Fruit fly (Drosophila melanogaster) whole organism, embryonic: ENCODE measurements around the gene CG43867.

ENCODE experiments used
- Awh ChIP-seq: fragments of 200-800 bp; sonication (Bioruptor generic); IDR thresholded peaks from 2 replicates; pipeline ENCODE4, ENCODE4 v1.3.6; 2022; ENCODE audit warnings: missing biosample characterization, missing genetic modification characterization
- CG10267 ChIP-seq: fragments of 200-800 bp; sonication (Bioruptor generic); optimal IDR thresholded peaks from 2 replicates; lab custom pipeline; 2018; ENCODE audit warnings: missing biosample characterization, mild to moderate bottlenecking, missing genetic modification characterization, moderate library complexity
- CG10321 ChIP-seq: fragments of 200-800 bp; sonication (Bioruptor generic); IDR thresholded peaks from 2 replicates; pipeline ENCODE4 v1.3.6; 2022; ENCODE audit warnings: missing biosample characterization, missing genetic modification characterization
- CG11093 ChIP-seq: fragments of 200-800 bp; sonication (Bioruptor generic); IDR thresholded peaks from 3 replicates; pipeline ENCODE4 v1.3.6; 2022; ENCODE audit warnings: missing biosample characterization, missing genetic modification characterization
- CG11504 ChIP-seq: fragments of 200-800 bp; sonication (Bioruptor generic); optimal IDR thresholded peaks from 3 replicates; lab custom pipeline; 2019; ENCODE audit warnings: missing biosample characterization, mild to moderate bottlenecking, missing genetic modification characterization, moderate library complexity
- CG13123 ChIP-seq: fragments of 200-800 bp; sonication (Bioruptor generic); optimal IDR thresholded peaks from 2 replicates; lab custom pipeline; 2016; ENCODE audit warnings: missing biosample characterization, missing genetic modification characterization
- CG16815 ChIP-seq: fragments of 200-800 bp; sonication (Bioruptor generic); optimal IDR thresholded peaks from 3 replicates; lab custom pipeline; 2017; ENCODE audit warnings: missing biosample characterization, mild to moderate bottlenecking, missing genetic modification characterization
- CG17612 ChIP-seq: fragments of 200-800 bp; sonication (Bioruptor generic); IDR thresholded peaks from 2 replicates; pipeline ENCODE4 v1.3.6; 2022; ENCODE audit warnings: missing biosample characterization, missing genetic modification characterization
- CG1832 ChIP-seq: fragments of 200-800 bp; sonication (Bioruptor generic); optimal IDR thresholded peaks from 2 replicates; lab custom pipeline; 2017; ENCODE audit warnings: missing biosample characterization, mild to moderate bottlenecking, missing genetic modification characterization, inconsistent platforms
- CG2199 ChIP-seq: fragments of 200-800 bp; sonication (Bioruptor generic); IDR thresholded peaks from 3 replicates; pipeline ENCODE4 v1.3.6; 2022; ENCODE audit warnings: missing biosample characterization, missing genetic modification characterization
- CG2889 ChIP-seq: fragments of 200-800 bp; sonication (Bioruptor generic); IDR thresholded peaks from 3 replicates; pipeline ENCODE4 v1.3.6; 2022; ENCODE audit warnings: missing biosample characterization, missing genetic modification characterization
- CG32772 ChIP-seq: fragments of 200-800 bp; sonication (Bioruptor generic); IDR thresholded peaks from 2 replicates; pipeline ENCODE4 v1.3.6; 2022; ENCODE audit warnings: missing biosample characterization, missing genetic modification characterization
- CG3281 ChIP-seq: fragments of 200-800 bp; sonication (Bioruptor generic); optimal IDR thresholded peaks from 3 replicates; lab custom pipeline; 2017; ENCODE audit warnings: missing biosample characterization, mild to moderate bottlenecking, missing genetic modification characterization
- CG34376 ChIP-seq: fragments of 200-800 bp; sonication (Bioruptor generic); optimal IDR thresholded peaks from 2 replicates; lab custom pipeline; 2018; ENCODE audit warnings: missing biosample characterization, mild to moderate bottlenecking, missing genetic modification characterization
- CG34422 ChIP-seq: fragments of 200-800 bp; sonication (Bioruptor generic); IDR thresholded peaks from 3 replicates; pipeline ENCODE4 v1.3.6; 2022; ENCODE audit warnings: missing biosample characterization, missing genetic modification characterization
- CG43689 ChIP-seq: fragments of 200-800 bp; sonication (Bioruptor generic); IDR thresholded peaks from 2 replicates; pipeline ENCODE4 v1.3.6; 2022; ENCODE audit warnings: missing biosample characterization, missing genetic modification characterization
- CG7372 ChIP-seq: fragments of 200-800 bp; sonication (Bioruptor generic); IDR thresholded peaks from 2 replicates; pipeline ENCODE4 v1.3.6; 2022; ENCODE audit warnings: missing biosample characterization, missing genetic modification characterization
- CG7928 ChIP-seq: fragments of 200-800 bp; sonication (Bioruptor generic); optimal IDR thresholded peaks from 2 replicates; lab custom pipeline; 2017; ENCODE audit warnings: missing biosample characterization, mild to moderate bottlenecking, missing genetic modification characterization
- CG9215 ChIP-seq: fragments of 200-800 bp; sonication (Bioruptor generic); IDR thresholded peaks from 2 replicates; pipeline ENCODE4 v1.3.6; 2022; ENCODE audit warnings: missing biosample characterization, missing genetic modification characterization
- CG9817 ChIP-seq: fragments of 200-800 bp; sonication (Bioruptor generic); optimal IDR thresholded peaks from 2 replicates; lab custom pipeline; 2018; ENCODE audit warnings: missing biosample characterization, mild to moderate bottlenecking, missing genetic modification characterization, moderate library complexity
- CG9876 ChIP-seq: fragments of 200-800 bp; sonication (Bioruptor generic); optimal IDR thresholded peaks from 2 replicates; lab custom pipeline; 2016; ENCODE audit warnings: missing biosample characterization, missing genetic modification characterization
- Camta ChIP-seq: fragments of 200-800 bp; sonication (Bioruptor generic); optimal IDR thresholded peaks from 2 replicates; lab custom pipeline; 2016; ENCODE audit warnings: missing biosample characterization, missing genetic modification characterization
- Chrac-16 ChIP-seq: fragments of 200-800 bp; sonication (Bioruptor generic); optimal IDR thresholded peaks from 3 replicates; lab custom pipeline; 2016; ENCODE audit warnings: missing biosample characterization, missing genetic modification characterization
- Dbx ChIP-seq: fragments of 200-800 bp; sonication (Bioruptor generic); IDR thresholded peaks from 3 replicates; pipeline ENCODE4 v1.3.6; 2022; ENCODE audit warnings: missing biosample characterization, missing genetic modification characterization
- Deaf1 ChIP-seq: fragments of 200-800 bp; optimal IDR thresholded peaks from 3 replicates; lab custom pipeline; 2019; ENCODE audit warnings: missing biosample characterization, mild to moderate bottlenecking, missing genetic modification characterization, moderate library complexity
- Dll ChIP-seq: fragments of 200-800 bp; sonication (Bioruptor generic); IDR thresholded peaks from 4 replicates; pipeline ENCODE4 v1.3.6; 2022; ENCODE audit warnings: missing biosample characterization, missing genetic modification characterization; ENCODE audit not compliant: partially characterized antibody
- Ets97D ChIP-seq: fragments of 200-800 bp; sonication (Bioruptor generic); optimal IDR thresholded peaks from 3 replicates; lab custom pipeline; 2016; ENCODE audit warnings: missing biosample characterization, missing genetic modification characterization
- Hand ChIP-seq: fragments of 200-800 bp; sonication (Bioruptor generic); optimal IDR thresholded peaks from 2 replicates; lab custom pipeline; 2017; ENCODE audit warnings: mild to moderate bottlenecking, missing biosample characterization, missing genetic modification reagents, missing genetic modification characterization
- Hr51 ChIP-seq, 2 experiments: fragments of 200-800 bp; sonication (Bioruptor generic); optimal IDR thresholded peaks; 2 replicates in 1 of 2; 3 replicates in 1 of 2; lab custom pipeline; 2016 to 2018; ENCODE audit warnings: missing biosample characterization in 2 of 2, missing genetic modification characterization in 2 of 2, mild to moderate bottlenecking in 1 of 2, moderate library complexity in 1 of 2
- MTF-1 ChIP-seq: fragments of 200-800 bp; sonication (Bioruptor generic); optimal IDR thresholded peaks from 2 replicates; lab custom pipeline; 2018; ENCODE audit warnings: missing biosample characterization, mild to moderate bottlenecking, missing genetic modification characterization, borderline replicate concordance
- Mes4 ChIP-seq: fragments of 200-800 bp; sonication (Bioruptor generic); optimal IDR thresholded peaks from 2 replicates; lab custom pipeline; 2016; ENCODE audit warnings: missing biosample characterization, missing genetic modification characterization
- Oaz ChIP-seq: fragments of 200-800 bp; sonication (Bioruptor generic); IDR thresholded peaks from 2 replicates; pipeline ENCODE4 v1.3.6; 2022; ENCODE audit warnings: missing biosample characterization, missing genetic modification characterization
- PHDP ChIP-seq: fragments of 200-800 bp; sonication (Bioruptor generic); optimal IDR thresholded peaks from 3 replicates; lab custom pipeline; 2018; ENCODE audit warnings: missing biosample characterization, mild to moderate bottlenecking, missing genetic modification characterization, moderate library complexity
- Ptx1 ChIP-seq: fragments of 200-800 bp; sonication (Bioruptor generic); IDR thresholded peaks from 2 replicates; pipeline ENCODE4 v1.3.6; 2022; ENCODE audit warnings: missing biosample characterization, missing genetic modification characterization
- abd-A ChIP-seq: fragments of 200-800 bp; sonication (Bioruptor generic); optimal IDR thresholded peaks from 3 replicates; lab custom pipeline; 2019; ENCODE audit warnings: missing biosample characterization, mild to moderate bottlenecking, missing genetic modification characterization, moderate library complexity
- ap ChIP-seq: fragments of 200-800 bp; sonication (Bioruptor generic); IDR thresholded peaks from 2 replicates; pipeline ENCODE4 v1.3.6; 2022; ENCODE audit warnings: missing biosample characterization, missing genetic modification characterization
- ase ChIP-seq: fragments of 200-800 bp; sonication (Bioruptor generic); IDR thresholded peaks from 3 replicates; pipeline ENCODE4 v1.3.6; 2022; ENCODE audit warnings: missing biosample characterization, missing genetic modification characterization
- ato ChIP-seq: fragments of 200-800 bp; sonication (Bioruptor generic); IDR thresholded peaks from 2 replicates; pipeline ENCODE4 v1.3.6; 2022; ENCODE audit warnings: missing biosample characterization, missing genetic modification characterization; ENCODE audit not compliant: partially characterized antibody
- bcd ChIP-seq: fragments of 200-800 bp; sonication (Bioruptor generic); optimal IDR thresholded peaks from 2 replicates; lab custom pipeline; 2017; ENCODE audit warnings: missing biosample characterization, mild to moderate bottlenecking, missing genetic modification characterization
- chn ChIP-seq: fragments of 200-800 bp; sonication (Bioruptor generic); optimal IDR thresholded peaks from 2 replicates; lab custom pipeline; 2016; ENCODE audit warnings: missing biosample characterization, missing genetic modification characterization
- disco-r ChIP-seq: fragments of 200-800 bp; sonication (Bioruptor generic); optimal IDR thresholded peaks from 2 replicates; lab custom pipeline; 2016; ENCODE audit warnings: missing biosample characterization, missing genetic modification characterization
- ham ChIP-seq: fragments of 200-800 bp; sonication (Bioruptor generic); IDR thresholded peaks from 2 replicates; pipeline ENCODE4 v1.3.6; 2022; ENCODE audit warnings: missing biosample characterization, missing genetic modification characterization
- hth ChIP-seq: fragments of >200 bp; optimal IDR thresholded peaks from 2 replicates; lab custom pipeline; 2017; ENCODE audit warnings: inconsistent platforms
- insv ChIP-seq, 2 experiments: fragments of 200-800 bp; sonication (Bioruptor generic); optimal IDR thresholded peaks; 3 replicates each; lab custom pipeline; 2016 to 2018; ENCODE audit warnings: missing biosample characterization in 2 of 2, missing genetic modification characterization in 2 of 2
- lola ChIP-seq, 3 experiments: fragments of >200 bp in 2 of 3; fragments of 200-800 bp in 1 of 3; sonication (Bioruptor generic) in 1 of 3; optimal IDR thresholded peaks; 2 replicates each; lab custom pipeline; 2017 to 2019; ENCODE audit warnings: missing biosample characterization in 3 of 3, missing genetic modification characterization in 3 of 3, mild to moderate bottlenecking in 1 of 3, moderate library complexity in 1 of 3
- peb ChIP-seq: fragments of 200-800 bp; sonication (Bioruptor generic); IDR thresholded peaks from 2 replicates; pipeline ENCODE4 v1.3.6; 2022; ENCODE audit warnings: missing biosample characterization, missing genetic modification characterization
- psq ChIP-seq: fragments of 200-800 bp; sonication (Bioruptor generic); optimal IDR thresholded peaks from 2 replicates; lab custom pipeline; 2017; ENCODE audit warnings: missing biosample characterization, missing genetic modification characterization
- stc ChIP-seq: fragments of 200-800 bp; sonication (Bioruptor generic); IDR thresholded peaks from 2 replicates; pipeline ENCODE4 v1.3.6; 2022; ENCODE audit warnings: missing biosample characterization, missing genetic modification characterization
- stwl ChIP-seq: fragments of 200-800 bp; sonication (Bioruptor generic); optimal IDR thresholded peaks from 3 replicates; lab custom pipeline; 2018; ENCODE audit warnings: missing biosample characterization, mild to moderate bottlenecking, missing genetic modification characterization, moderate library complexity
- z ChIP-seq: fragments of 200-800 bp; sonication (Bioruptor generic); IDR thresholded peaks from 3 replicates; pipeline ENCODE4 v1.3.6; 2022; ENCODE audit warnings: missing biosample characterization, missing genetic modification characterization

Gene CG43867

dm6 chrX:900725-901345, 26.9 kb downstream of the CG43867 start (continued):
- TF ChIP-seq ham (GFP tag; lab: Robert Waterston, UW): no peak
- TF ChIP-seq CG11504 (tag; lab: Kevin White, UChicago): peak; percentile 85
- no peak for TF ChIP-seq CG1832 (GFP tag; lab: Kevin White, UChicago)
- peak; percentile 42; the same call in 1 of the 3 replicates for TF ChIP-seq CG11093 (GFP tag; lab: Robert Waterston, UW)
- peak; percentile 57 for TF ChIP-seq CG10267 (tag; lab: Kevin White, UChicago)
- TF ChIP-seq z (GFP tag; lab: Robert Waterston, UW): peak; percentile 96
- peak; percentile 66 for TF ChIP-seq Oaz (GFP tag; lab: Robert Waterston, UW)
- TF ChIP-seq CG16815 (GFP tag; lab: Kevin White, UChicago): peak; percentile 60
- peak; percentile 72; the same call in 2 of the 3 replicates for TF ChIP-seq CG34422 (GFP tag; lab: Robert Waterston, UW)
- TF ChIP-seq peb (GFP tag; lab: Robert Waterston, UW): peak; percentile 39; the same call in 1 of the 2 replicates
- peak; percentile 65 for TF ChIP-seq Mes4 (GFP tag; lab: Kevin White, UChicago)
- TF ChIP-seq Awh (GFP tag; lab: Robert Waterston, UW): peak; percentile 57
- TF ChIP-seq CG9876 (GFP tag; lab: Kevin White, UChicago): peak; percentile 69
- peak; percentile 62 for TF ChIP-seq Hand (GFP tag; lab: Kevin White, UChicago)
- no peak for TF ChIP-seq ato
- peak; percentile 39; the same call in 1 of the 2 replicates for TF ChIP-seq CG43689
- TF ChIP-seq Chrac-16 (GFP tag; lab: Kevin White, UChicago): peak; percentile 69
- TF ChIP-seq CG9215: peak; percentile 59
- TF ChIP-seq disco-r (GFP tag; lab: Kevin White, UChicago): peak; percentile 9
- peak; percentile 85 for TF ChIP-seq PHDP (tag; lab: Kevin White, UChicago)
- 0 out of 3 replicates have a peak, but pooled peaks have one; percentile 27 for TF ChIP-seq CG2199 (GFP tag; lab: Robert Waterston, UW)
- peak; percentile 73 for TF ChIP-seq Camta (GFP tag; lab: Kevin White, UChicago)
- peak; percentile 76 for TF ChIP-seq CG32772 (GFP tag; lab: Robert Waterston, UW)
- TF ChIP-seq hth (lab: Kevin White, UChicago): no peak
- peak; percentile 74 for TF ChIP-seq ap (GFP tag; lab: Robert Waterston, UW)
- no peak for TF ChIP-seq stwl (tag; lab: Kevin White, UChicago)
- TF ChIP-seq CG34376: peak; percentile 21
- TF ChIP-seq lola (GFP tag; optimal IDR thresholded peaks at IDR 0.05; lab: Kevin White, UChicago): peak in 1 of 3 experiments; percentile 53
- peak; percentile 39 for TF ChIP-seq CG13123 (GFP tag; lab: Kevin White, UChicago)
- TF ChIP-seq MTF-1 (GFP tag; lab: Kevin White, UChicago): peak; percentile 12
- TF ChIP-seq chn (GFP tag; lab: Kevin White, UChicago): peak; percentile 78
- peak; percentile 38 for TF ChIP-seq Ets97D (GFP tag; lab: Kevin White, UChicago)
- TF ChIP-seq Hr51 (GFP tag; optimal IDR thresholded peaks at IDR 0.05; lab: Kevin White, UChicago): peak; percentile 41 to 86
- peak; percentile 74 for TF ChIP-seq CG3281
- no peak for TF ChIP-seq CG7928 (GFP tag; lab: Kevin White, UChicago)
- TF ChIP-seq insv (GFP tag; optimal IDR thresholded peaks at IDR 0.05; lab: Kevin White, UChicago): no peak
- 0 out of 3 replicates have a peak, but pooled peaks have one; percentile 20 for TF ChIP-seq CG2889 (GFP tag; lab: Robert Waterston, UW)
- TF ChIP-seq Deaf1 (tag; lab: Kevin White, UChicago): peak; percentile 43
- no peak for TF ChIP-seq Dll (GFP tag; lab: Robert Waterston, UW)
- peak; percentile 38; the same call in 1 of the 2 replicates for TF ChIP-seq CG17612 (GFP tag; lab: Robert Waterston, UW)
- TF ChIP-seq stc (GFP tag; lab: Robert Waterston, UW): peak; percentile 74
- no peak for TF ChIP-seq abd-A (tag; lab: Kevin White, UChicago)
- TF ChIP-seq Dbx (GFP tag; lab: Robert Waterston, UW): peak; percentile 66
- peak; percentile 13 for TF ChIP-seq psq (GFP tag; lab: Kevin White, UChicago)
- TF ChIP-seq CG10321 (GFP tag; lab: Robert Waterston, UW): peak; percentile 45; the same call in 1 of the 2 replicates
- TF ChIP-seq Ptx1 (GFP tag; lab: Robert Waterston, UW): peak; percentile 89
- peak; percentile 52; the same call in 1 of the 3 replicates for TF ChIP-seq ase (GFP tag; lab: Robert Waterston, UW)
- peak; percentile 63 for TF ChIP-seq bcd (GFP tag; lab: Kevin White, UChicago)
- TF ChIP-seq CG9817 (tag; lab: Kevin White, UChicago): peak; percentile 82
- TF ChIP-seq CG7372 (GFP tag; lab: Robert Waterston, UW): peak; percentile 74
